Fruit fly (Drosophila melanogaster) whole organism: Measurements from ENCODE around the gene CG43954.

Experiments used
- CG8478 ChIP-seq: fragments of >200 bp; optimal IDR thresholded peaks from 2 replicates; lab custom pipeline; 2018; ENCODE audit warnings: inconsistent platforms
- Dll ChIP-seq: fragments of >200 bp; optimal IDR thresholded peaks from 2 replicates; lab custom pipeline; 2017
- EcR ChIP-seq, 2 experiments: fragments of >200 bp; optimal IDR thresholded peaks; 2 replicates each; lab custom pipeline; 2017; ENCODE audit warnings: missing biosample characterization in 2 of 2, missing genetic modification characterization in 2 of 2, missing genetic modification reagents in 2 of 2
- pan ChIP-seq: fragments of >200 bp; optimal IDR thresholded peaks from 2 replicates; lab custom pipeline; 2017
- psq ChIP-seq: fragments of >200 bp; optimal IDR thresholded peaks from 2 replicates; lab custom pipeline; 2017
- usp ChIP-seq: fragments of >200 bp; optimal IDR thresholded peaks from 2 replicates; lab custom pipeline; 2017; ENCODE audit warnings: missing biosample characterization, missing genetic modification characterization, mixed read lengths

CG43954 gene

dm6 chr3L:16651127-16651526, 60.4 kb downstream of the CG43954 start:
- TF ChIP-seq pan (lab: Kevin White, UChicago), result no peak
- no peak for TF ChIP-seq EcR (GFP tag; optimal IDR thresholded peaks at IDR 0.05; lab: Kevin White, UChicago)
- TF ChIP-seq usp (GFP tag; lab: Kevin White, UChicago), result no peak
- TF ChIP-seq CG8478 (lab: Kevin White, UChicago), result no peak
- TF ChIP-seq psq (lab: Kevin White, UChicago), result no peak
- TF ChIP-seq Dll (lab: Kevin White, UChicago), result no peak

DNA sequence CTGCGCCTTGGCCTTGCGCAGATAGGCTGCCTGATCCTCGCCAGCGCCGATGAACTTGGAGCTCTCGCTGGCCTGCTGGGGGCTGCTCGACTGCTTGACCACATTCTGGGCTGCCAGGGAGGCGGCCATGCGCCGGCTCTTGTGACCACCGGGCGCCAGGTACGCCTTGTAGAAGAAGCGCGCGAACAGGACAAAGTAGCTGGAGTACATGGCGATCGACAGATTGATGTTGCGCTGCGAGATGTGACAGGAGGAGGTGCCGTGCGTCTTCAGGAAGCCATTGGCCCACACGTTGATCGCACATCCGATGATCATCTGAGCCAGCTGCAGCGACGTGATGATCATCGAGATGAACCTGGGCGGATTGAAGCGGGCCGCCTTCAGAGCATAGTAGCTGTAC, 61.4 kb downstream of the CG43954 start:
- TF ChIP-seq CG8478 (lab: Kevin White, UChicago) (no peak), EcR (GFP tag; optimal IDR thresholded peaks at IDR 0.05; lab: Kevin White, UChicago) (no peak), usp (GFP tag; lab: Kevin White, UChicago) (no peak), psq (lab: Kevin White, UChicago) (no peak), pan (lab: Kevin White, UChicago) (no peak), Dll (lab: Kevin White, UChicago) (no peak)

- TF ChIP-seq CG8478 (lab: Kevin White, UChicago) (no peak), usp (GFP tag; lab: Kevin White, UChicago) (no peak), Dll (lab: Kevin White, UChicago) (no peak), EcR (GFP tag; optimal IDR thresholded peaks at IDR 0.05; lab: Kevin White, UChicago) (no peak), pan (lab: Kevin White, UChicago) (no peak), psq (lab: Kevin White, UChicago) (no peak)
Measured at dm6 chr3L:16647578-16648113, 63.8 kb downstream of the CG43954 start, which contains the start of gene Abl. TSS of gene Abl (minus strand) at chr3L:16647882.

dm6 chr3L:16646865-16647459, 64.5 kb downstream of the CG43954 start:
- TF ChIP-seq Dll (lab: Kevin White, UChicago) (no peak), CG8478 (lab: Kevin White, UChicago) (no peak), usp (GFP tag; lab: Kevin White, UChicago) (no peak), pan (lab: Kevin White, UChicago) (no peak), psq (lab: Kevin White, UChicago) (no peak), EcR (GFP tag; optimal IDR thresholded peaks at IDR 0.05; lab: Kevin White, UChicago) (no peak)

dm6 chr3L:16645323-16645982, 66.0 kb downstream of the CG43954 start:
- TF ChIP-seq psq (lab: Kevin White, UChicago) (no peak), pan (lab: Kevin White, UChicago) (no peak), usp (GFP tag; lab: Kevin White, UChicago) (no peak), CG8478 (lab: Kevin White, UChicago) (no peak), Dll (lab: Kevin White, UChicago) (no peak), EcR (GFP tag; optimal IDR thresholded peaks at IDR 0.05; lab: Kevin White, UChicago) (no peak)

- TF ChIP-seq Dll (lab: Kevin White, UChicago), result no peak
- TF ChIP-seq EcR (GFP tag; optimal IDR thresholded peaks at IDR 0.05; lab: Kevin White, UChicago), result no peak
- no peak for TF ChIP-seq CG8478 (lab: Kevin White, UChicago)
- TF ChIP-seq usp (GFP tag; lab: Kevin White, UChicago), result no peak
Measured at dm6 chr3L:16644505-16644904, 67.0 kb downstream of the CG43954 start.

DNA sequence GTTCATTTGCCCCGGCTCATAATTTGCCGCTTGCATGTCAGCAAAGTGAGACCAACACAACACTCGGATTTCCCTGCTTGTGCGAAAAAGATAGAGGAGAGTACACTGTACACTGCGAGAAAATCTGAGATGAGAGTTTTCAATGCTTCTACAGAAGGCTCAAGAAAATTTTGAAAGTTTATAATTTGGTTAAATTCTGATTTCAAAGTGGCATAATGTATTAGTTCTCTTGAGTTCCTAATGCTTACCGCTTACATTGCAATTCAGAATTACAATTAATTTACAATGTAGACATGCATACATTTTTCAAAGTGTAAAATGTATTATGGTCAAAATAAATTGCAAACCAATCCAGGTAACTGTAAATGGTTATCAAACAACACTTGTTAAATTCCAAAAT, 68.5 kb downstream of the CG43954 start:
- TF ChIP-seq pan (lab: Kevin White, UChicago) (no peak), psq (lab: Kevin White, UChicago) (no peak), Dll (lab: Kevin White, UChicago) (no peak), usp (GFP tag; lab: Kevin White, UChicago) (no peak), EcR (GFP tag; optimal IDR thresholded peaks at IDR 0.05; lab: Kevin White, UChicago) (no peak), CG8478 (lab: Kevin White, UChicago) (no peak)

DNA sequence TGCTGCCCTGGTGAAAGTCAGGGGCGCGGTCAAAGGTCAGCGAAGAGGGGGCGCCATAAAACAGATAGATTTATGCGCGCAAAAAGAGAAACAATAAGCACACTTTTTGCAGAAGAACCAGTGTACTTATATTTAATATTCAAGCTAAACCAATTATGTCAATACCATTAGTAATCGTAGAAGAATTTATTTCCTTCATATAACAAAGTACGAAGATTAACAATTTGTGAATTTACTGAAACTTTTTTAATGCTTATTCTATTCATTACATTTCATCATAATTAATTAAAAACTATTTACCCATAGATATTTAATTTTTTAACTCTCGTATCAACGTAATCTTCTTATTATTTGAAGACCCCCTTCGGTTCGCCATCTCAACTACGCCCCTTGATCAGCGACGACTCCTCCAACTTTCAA, 69.4 kb downstream of the CG43954 start:
- no peak for TF ChIP-seq usp (GFP tag; lab: Kevin White, UChicago)
- TF ChIP-seq pan (lab: Kevin White, UChicago), result no peak
- no peak for TF ChIP-seq Dll (lab: Kevin White, UChicago)
- TF ChIP-seq CG8478 (lab: Kevin White, UChicago), result no peak
- no peak for TF ChIP-seq EcR (GFP tag; optimal IDR thresholded peaks at IDR 0.05; lab: Kevin White, UChicago)
- TF ChIP-seq psq (lab: Kevin White, UChicago), result no peak

dm6 chr3L:16641094-16641493, 70.4 kb downstream of the CG43954 start:
- TF ChIP-seq CG8478 (lab: Kevin White, UChicago) (no peak), pan (lab: Kevin White, UChicago) (no peak), usp (GFP tag; lab: Kevin White, UChicago) (no peak), EcR (GFP tag; optimal IDR thresholded peaks at IDR 0.05; lab: Kevin White, UChicago) (no peak), Dll (lab: Kevin White, UChicago) (no peak), psq (lab: Kevin White, UChicago) (no peak)

dm6 chr3L:16640509-16641068, 70.9 kb downstream of the CG43954 start:
- TF ChIP-seq psq (lab: Kevin White, UChicago), result no peak
- TF ChIP-seq pan (lab: Kevin White, UChicago), result no peak
- no peak for TF ChIP-seq EcR (GFP tag; optimal IDR thresholded peaks at IDR 0.05; lab: Kevin White, UChicago)
- no peak for TF ChIP-seq CG8478 (lab: Kevin White, UChicago)
- no peak for TF ChIP-seq Dll (lab: Kevin White, UChicago)
- TF ChIP-seq usp (GFP tag; lab: Kevin White, UChicago), result no peak
